Fruit fly (Drosophila melanogaster): ENCODE data around the gene Toll-9.

Gene Toll-9

dm6 chr3L:20366674-20367372 lies at the start of gene Toll-9, which contains the start of gene in:
Toll-9 (minus strand) TSS chr3L:20366724.
in (plus strand) TSS chr3L:20367198.
- TF ChIP-seq CTCF (optimal IDR thresholded peaks at IDR 0.05), result no peak
- no peak for TF ChIP-seq CG8478 (optimal IDR thresholded peaks at IDR 0.05)

dm6 chr3L:20413304-20413703 lies 46.8 kb upstream of the Toll-9 start, which contains the start of gene zye:
zye (plus strand) TSS chr3L:20413604.
- TF ChIP-seq CG8478 (optimal IDR thresholded peaks at IDR 0.05) (no peak), CTCF (optimal IDR thresholded peaks at IDR 0.05) (no peak)

dm6 chr3L:20410780-20411179 lies 44.3 kb upstream of the Toll-9 start:
- TF ChIP-seq CG8478 (optimal IDR thresholded peaks at IDR 0.05) (no peak), CTCF (optimal IDR thresholded peaks at IDR 0.05) (no peak)

- TF ChIP-seq CTCF (optimal IDR thresholded peaks at IDR 0.05), result no peak
- TF ChIP-seq CG8478 (optimal IDR thresholded peaks at IDR 0.05), result no peak
Observed at dm6 chr3L:20410345-20410744, 43.8 kb upstream of the Toll-9 start, which contains the start of gene CG13248. CG13248 (minus strand) TSS chr3L:20410566.

dm6 chr3L:20405971-20406948 lies 39.7 kb upstream of the Toll-9 start:
- TF ChIP-seq CTCF (optimal IDR thresholded peaks at IDR 0.05) (no peak), CG8478 (optimal IDR thresholded peaks at IDR 0.05) (no peak)

- TF ChIP-seq CTCF (optimal IDR thresholded peaks at IDR 0.05) (no peak), CG8478 (optimal IDR thresholded peaks at IDR 0.05) (no peak)
Observed at dm6 chr3L:20405337-20405887, 38.9 kb upstream of the Toll-9 start.

- TF ChIP-seq CG8478 (optimal IDR thresholded peaks at IDR 0.05) (no peak), CTCF (optimal IDR thresholded peaks at IDR 0.05) (no peak)
Observed at dm6 chr3L:20404515-20404914, 38.0 kb upstream of the Toll-9 start.

- TF ChIP-seq CTCF (optimal IDR thresholded peaks at IDR 0.05) (no peak), CG8478 (optimal IDR thresholded peaks at IDR 0.05) (no peak)
Observed at dm6 chr3L:20403493-20404379, 37.2 kb upstream of the Toll-9 start.

dm6 chr3L:20402665-20403492 lies 36.4 kb upstream of the Toll-9 start:
- TF ChIP-seq CG8478 (optimal IDR thresholded peaks at IDR 0.05) (no peak), CTCF (optimal IDR thresholded peaks at IDR 0.05) (no peak)

- TF ChIP-seq CTCF (optimal IDR thresholded peaks at IDR 0.05), result peak in 1 of 2 experiments; percentile 3
- TF ChIP-seq CG8478 (optimal IDR thresholded peaks at IDR 0.05), result no peak
Observed at dm6 chr3L:20401026-20401912, 34.7 kb upstream of the Toll-9 start, which contains the start of gene trbl. trbl (minus strand) TSS chr3L:20401609.

- no peak for TF ChIP-seq CTCF (optimal IDR thresholded peaks at IDR 0.05)
- TF ChIP-seq CG8478 (optimal IDR thresholded peaks at IDR 0.05), result no peak
Observed at dm6 chr3L:20400515-20400914, 34.0 kb upstream of the Toll-9 start.

dm6 chr3L:20399550-20400109 lies 33.1 kb upstream of the Toll-9 start:
- TF ChIP-seq CTCF (optimal IDR thresholded peaks at IDR 0.05), result no peak
- TF ChIP-seq CG8478 (optimal IDR thresholded peaks at IDR 0.05), result no peak
